Worm (Caenorhabditis elegans) whole organism, dauer: Measurements from ENCODE around the gene F54D5.15.
"Not testable (repeated sequence)": the region's sequence is repeated elsewhere in the genome, so short reads cannot be mapped to it uniquely, and the experiment has no call there.

Experiments used
- unc-62 ChIP-seq: sonication (generic microtip); optimal IDR thresholded peaks from 2 replicates; lab custom pipeline; 2017; ENCODE audit warnings: missing biosample characterization, missing genetic modification reagents, missing genetic modification characterization

F54D5.15 gene

ce11 chrII:11537606-11538016 is 26.4 kb downstream of the F54D5.15 start:
- TF ChIP-seq unc-62 (GFP tag; lab: Kevin White, UChicago) = no peak

DNA sequence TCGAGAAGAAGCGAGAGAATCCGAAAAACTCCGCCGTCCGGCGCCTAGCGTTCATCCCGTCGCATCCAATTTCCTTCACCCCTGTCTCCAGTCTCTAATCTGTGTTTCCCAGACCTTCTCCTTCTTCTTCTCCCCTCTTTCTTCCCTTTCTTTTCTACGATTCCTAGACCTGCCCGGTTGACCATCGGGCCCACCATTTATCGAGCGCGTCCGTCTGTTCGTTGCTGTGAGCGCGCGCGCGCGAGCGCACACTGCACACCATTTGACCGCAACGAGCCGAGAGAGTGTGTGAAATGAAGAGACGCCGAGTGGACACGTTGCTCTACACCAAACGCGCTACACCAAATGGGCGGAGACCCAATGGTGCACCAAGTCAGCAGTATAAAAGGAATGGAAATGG is 26.9 kb downstream of the F54D5.15 start:
- no peak for TF ChIP-seq unc-62 (GFP tag; lab: Kevin White, UChicago)

- no peak for TF ChIP-seq unc-62 (GFP tag; lab: Kevin White, UChicago)
Measured at ce11 chrII:11536505-11536904, 27.5 kb downstream of the F54D5.15 start.

DNA sequence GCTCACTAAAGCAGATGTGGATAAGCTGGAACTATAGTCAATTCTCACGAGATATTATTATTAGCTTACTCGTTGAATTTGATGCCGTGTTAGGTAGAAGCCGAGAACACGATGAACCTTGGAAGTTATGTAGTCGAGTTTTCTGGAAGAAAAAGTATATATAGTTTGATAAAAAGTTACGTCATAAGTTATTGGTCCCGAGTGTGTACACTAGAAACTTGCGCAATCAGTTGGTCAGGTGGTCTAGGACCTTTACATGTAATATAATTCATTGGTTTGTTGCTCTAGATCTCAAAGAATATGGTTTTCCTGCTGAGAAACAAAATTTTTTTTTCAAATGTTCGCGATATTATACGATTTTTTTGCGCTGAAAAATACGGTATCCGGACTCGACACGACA is 28.1 kb downstream of the F54D5.15 start:
- TF ChIP-seq unc-62 (GFP tag; lab: Kevin White, UChicago) = no peak

ce11 chrII:11535429-11535828 is 28.6 kb downstream of the F54D5.15 start:
- TF ChIP-seq unc-62 (GFP tag; lab: Kevin White, UChicago) = no peak

DNA sequence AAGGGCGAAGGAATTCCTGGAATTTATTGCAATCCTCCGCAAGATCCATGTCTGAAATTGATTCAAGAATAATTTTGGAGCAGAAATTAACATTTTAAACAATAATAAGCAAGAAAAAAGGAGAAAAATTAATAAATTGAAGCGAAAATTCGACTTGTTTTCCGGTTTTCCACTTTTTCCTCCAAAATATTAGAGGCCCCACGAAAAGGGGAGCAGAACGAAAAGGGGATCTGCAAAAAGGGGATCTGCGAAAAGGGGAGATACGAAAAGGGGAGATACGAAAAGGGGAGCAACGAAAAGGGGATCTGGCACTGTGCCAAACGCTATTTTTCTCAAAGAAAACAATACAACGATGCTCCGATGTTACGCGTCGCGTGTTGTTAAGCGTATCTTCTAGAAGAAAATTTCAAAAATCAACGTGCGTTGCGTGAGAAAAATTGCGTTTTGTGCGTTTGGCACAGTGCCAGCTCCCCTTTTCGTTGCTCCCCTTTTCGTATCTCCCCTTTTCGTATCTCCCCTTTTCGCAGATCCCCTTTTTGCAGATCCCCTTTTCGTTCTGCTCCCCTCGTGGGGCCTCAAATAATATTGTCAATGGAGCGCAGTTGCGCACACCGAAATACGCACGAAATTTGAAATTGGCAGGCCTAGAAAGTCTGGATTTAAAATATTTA is 29.5 kb downstream of the F54D5.15 start, which contains the start of gene Y62F5A.12:
TSS of gene Y62F5A.12 (minus strand) at position 51 of the 671 bp plus-strand sequence.
- not testable (repeated sequence) for TF ChIP-seq unc-62 (GFP tag; lab: Kevin White, UChicago)

DNA sequence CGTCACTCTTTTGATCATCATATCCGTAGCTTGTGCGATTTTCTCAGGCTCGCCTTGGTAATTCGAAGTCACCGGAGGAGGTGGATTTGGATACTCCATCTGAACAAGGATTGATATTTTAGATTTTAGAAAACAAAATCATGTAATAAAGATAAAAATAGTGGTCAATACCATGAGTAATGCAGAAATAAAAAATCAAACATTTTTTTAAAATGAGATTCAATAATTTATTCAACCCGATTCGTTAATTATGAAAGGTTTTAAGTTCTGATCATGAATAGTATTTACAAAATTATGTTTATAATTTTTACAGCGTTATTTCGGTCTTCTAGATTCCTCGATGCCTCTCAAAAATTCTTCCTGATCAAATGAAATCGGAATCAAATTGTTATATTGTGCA is 30.3 kb downstream of the F54D5.15 start, which contains the start of gene mdt-8:
TSS of gene mdt-8 (minus strand) at position 101 of the 400 bp plus-strand sequence.
- TF ChIP-seq unc-62 (GFP tag; lab: Kevin White, UChicago) = no peak

- no peak for TF ChIP-seq unc-62 (GFP tag; lab: Kevin White, UChicago)
Measured at ce11 chrII:11526954-11527353, 37.1 kb downstream of the F54D5.15 start, which contains the start of gene age-1. Gene age-1 (minus strand): TSS chrII:11527054.

DNA sequence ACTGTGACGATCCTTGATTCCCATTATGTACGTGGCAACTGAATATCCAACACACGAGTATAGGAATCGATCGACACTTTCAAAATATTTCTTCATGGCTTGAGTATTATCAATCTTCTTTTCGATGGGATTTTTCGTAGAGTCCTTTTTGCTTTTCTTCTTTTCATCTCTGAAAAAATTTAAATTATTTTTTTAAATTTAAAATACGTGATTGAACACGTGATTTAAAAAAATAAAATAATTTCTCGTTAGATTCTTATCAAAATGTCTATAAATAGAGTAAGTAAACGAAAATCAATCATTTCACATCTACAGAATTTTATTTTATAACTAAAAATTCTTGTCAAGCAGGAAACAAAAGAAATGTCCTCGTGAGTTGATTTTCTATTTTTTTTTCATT is 42.7 kb downstream of the F54D5.15 start, which contains the start of gene Y62F5A.10:
TSS of gene Y62F5A.10 (plus strand) at position 301 of the 400 bp plus-strand sequence.
- TF ChIP-seq unc-62 (GFP tag; lab: Kevin White, UChicago) = no peak

DNA sequence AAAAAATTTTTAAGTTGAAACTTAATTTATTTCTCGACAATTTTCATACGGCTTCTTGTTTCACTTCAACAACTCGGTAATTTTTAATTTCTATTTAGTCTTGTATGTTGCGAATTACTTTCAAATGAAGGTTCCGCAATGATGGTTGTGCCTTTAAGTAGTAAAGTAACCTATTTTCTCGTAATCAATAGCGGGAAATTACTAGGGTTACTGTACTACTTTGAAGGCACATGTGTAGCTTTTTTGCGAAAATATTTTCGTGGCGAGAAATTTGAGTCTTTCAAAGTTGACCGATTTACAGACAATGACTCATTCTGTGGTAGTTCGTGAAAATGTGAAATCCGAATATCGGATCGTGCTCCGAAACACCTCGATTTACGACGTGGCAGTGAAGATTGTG is 45.8 kb downstream of the F54D5.15 start, which contains the start of gene B0334.10:
TSS of gene B0334.10 (plus strand) at position 301 of the 400 bp plus-strand sequence.
- no peak for TF ChIP-seq unc-62 (GFP tag; lab: Kevin White, UChicago)

ce11 chrII:11514775-11515174 is 49.3 kb downstream of the F54D5.15 start, which contains the start of gene srh-44:
Gene srh-44 (plus strand): TSS chrII:11515075.
- no peak for TF ChIP-seq unc-62 (GFP tag; lab: Kevin White, UChicago)

ce11 chrII:11512921-11513320 is 51.1 kb downstream of the F54D5.15 start:
- TF ChIP-seq unc-62 (GFP tag; lab: Kevin White, UChicago) = no peak

- TF ChIP-seq unc-62 (GFP tag; lab: Kevin White, UChicago) = no peak
Measured at ce11 chrII:11510373-11510772, 53.7 kb downstream of the F54D5.15 start, which contains the start of gene npr-41. Gene npr-41 (plus strand): TSS chrII:11510673.
